Fruit fly (Drosophila melanogaster) whole organism, embryonic: Measurements from ENCODE around the gene CG6830.

Experiments
- ATbp ChIP-seq: fragments of 200-800 bp; sonication (Bioruptor generic); optimal IDR thresholded peaks from 2 replicates; lab custom pipeline; 2017; ENCODE audit warnings: missing biosample characterization, mild to moderate bottlenecking, missing genetic modification characterization, missing genetic modification reagents
- Blimp-1 ChIP-seq: fragments of 200-800 bp; sonication (Bioruptor generic); optimal IDR thresholded peaks from 3 replicates; lab custom pipeline; 2018; ENCODE audit warnings: missing biosample characterization, missing genetic modification characterization, mild to moderate bottlenecking, moderate library complexity, missing genetic modification reagents
- CG10959 ChIP-seq: fragments of 200-800 bp; sonication (Bioruptor generic); IDR thresholded peaks from 2 replicates; pipeline ENCODE4 v1.3.6; 2022; ENCODE audit warnings: missing biosample characterization, missing genetic modification characterization
- CG12104 ChIP-seq: fragments of 200-800 bp; sonication (Bioruptor generic); optimal IDR thresholded peaks from 3 replicates; lab custom pipeline; 2016; ENCODE audit warnings: missing biosample characterization, missing genetic modification characterization
- CG12299 ChIP-seq: fragments of 200-800 bp; sonication (Bioruptor generic); optimal IDR thresholded peaks from 2 replicates; lab custom pipeline; 2018; ENCODE audit warnings: missing biosample characterization, mild to moderate bottlenecking, missing genetic modification characterization
- CG13123 ChIP-seq: fragments of 200-800 bp; sonication (Bioruptor generic); optimal IDR thresholded peaks from 2 replicates; lab custom pipeline; 2016; ENCODE audit warnings: missing biosample characterization, missing genetic modification characterization
- CG13296 ChIP-seq: fragments of 200-800 bp; sonication (Bioruptor generic); optimal IDR thresholded peaks from 3 replicates; lab custom pipeline; 2018; ENCODE audit warnings: missing biosample characterization, mild to moderate bottlenecking, missing genetic modification characterization
- CG14710 ChIP-seq: fragments of 200-800 bp; sonication (Bioruptor generic); optimal IDR thresholded peaks from 3 replicates; lab custom pipeline; 2019; ENCODE audit warnings: missing biosample characterization, mild to moderate bottlenecking, missing genetic modification characterization, moderate library complexity
- CG16779 ChIP-seq: fragments of 200-800 bp; sonication (Bioruptor generic); IDR thresholded peaks from 2 replicates; pipeline ENCODE4 v1.3.6; 2022; ENCODE audit warnings: missing biosample characterization, missing genetic modification characterization
- CG16863 ChIP-seq: fragments of 200-800 bp; sonication (Bioruptor generic); optimal IDR thresholded peaks from 3 replicates; lab custom pipeline; 2016; ENCODE audit warnings: missing biosample characterization, missing genetic modification characterization
- CG18619 ChIP-seq: fragments of 200-800 bp; sonication (Bioruptor generic); optimal IDR thresholded peaks from 3 replicates; lab custom pipeline; 2017; ENCODE audit warnings: missing biosample characterization, mild to moderate bottlenecking, missing genetic modification characterization
- CG2120 ChIP-seq: fragments of 200-800 bp; sonication (Bioruptor generic); optimal IDR thresholded peaks from 3 replicates; lab custom pipeline; 2016; ENCODE audit warnings: missing biosample characterization, missing genetic modification characterization
- CG32767 ChIP-seq: fragments of 200-800 bp; sonication (Bioruptor generic); IDR thresholded peaks from 2 replicates; pipeline ENCODE4 v1.3.6; 2022; ENCODE audit warnings: missing biosample characterization, missing genetic modification characterization
- CG3847 ChIP-seq: fragments of 200-800 bp; sonication (Bioruptor generic); IDR thresholded peaks from 2 replicates; pipeline ENCODE4 v1.3.6; 2022; ENCODE audit warnings: missing biosample characterization, missing genetic modification characterization
- CG4328 ChIP-seq: fragments of 200-800 bp; sonication (Bioruptor generic); optimal IDR thresholded peaks from 3 replicates; lab custom pipeline; 2017; ENCODE audit warnings: missing biosample characterization, missing genetic modification reagents, missing genetic modification characterization
- CG4424 ChIP-seq: fragments of 200-800 bp; sonication (Bioruptor generic); optimal IDR thresholded peaks from 3 replicates; lab custom pipeline; 2016; ENCODE audit warnings: missing biosample characterization, missing genetic modification characterization
- CG4707 ChIP-seq: fragments of 200-800 bp; sonication (Bioruptor generic); optimal IDR thresholded peaks from 2 replicates; lab custom pipeline; 2018; ENCODE audit warnings: missing biosample characterization, mild to moderate bottlenecking, missing genetic modification characterization, moderate library complexity
- CG5245 ChIP-seq: fragments of 200-800 bp; sonication (Bioruptor generic); optimal IDR thresholded peaks from 3 replicates; lab custom pipeline; 2016; ENCODE audit warnings: missing biosample characterization, missing genetic modification characterization
- CG5953 ChIP-seq: fragments of 200-800 bp; sonication (Bioruptor generic); IDR thresholded peaks from 2 replicates; pipeline ENCODE4 v1.3.6; 2022; ENCODE audit warnings: missing biosample characterization, missing genetic modification characterization
- CG7786 ChIP-seq: fragments of 200-800 bp; sonication (Bioruptor generic); optimal IDR thresholded peaks from 2 replicates; lab custom pipeline; 2016; ENCODE audit warnings: missing biosample characterization, missing genetic modification characterization
- CG8765 ChIP-seq: fragments of 200-800 bp; sonication (Bioruptor generic); IDR thresholded peaks from 2 replicates; pipeline ENCODE4 v1.3.6; 2022; ENCODE audit warnings: missing biosample characterization, missing genetic modification characterization
- CHES-1-like ChIP-seq: fragments of 200-800 bp; sonication (Bioruptor generic); optimal IDR thresholded peaks from 2 replicates; lab custom pipeline; 2016; ENCODE audit warnings: missing biosample characterization, missing genetic modification characterization
- Dek ChIP-seq: fragments of 200-800 bp; sonication (Bioruptor generic); optimal IDR thresholded peaks from 3 replicates; lab custom pipeline; 2019; ENCODE audit warnings: missing biosample characterization, mild to moderate bottlenecking, missing genetic modification characterization, moderate library complexity
- Dip3 ChIP-seq: fragments of 200-800 bp; sonication (Bioruptor generic); optimal IDR thresholded peaks from 3 replicates; lab custom pipeline; 2016; ENCODE audit warnings: missing biosample characterization, missing genetic modification characterization
- Doc2 ChIP-seq: fragments of 200-800 bp; sonication (Bioruptor generic); IDR thresholded peaks from 2 replicates; pipeline ENCODE4 v1.3.6; 2022; ENCODE audit warnings: missing biosample characterization, missing genetic modification characterization
- E2f1 ChIP-seq: fragments of 200-800 bp; sonication (Bioruptor generic); IDR thresholded peaks from 2 replicates; pipeline ENCODE4 v1.3.6; 2022; ENCODE audit warnings: missing biosample characterization, missing genetic modification characterization
- E2f2 ChIP-seq: fragments of 200-800 bp; sonication (Bioruptor generic); IDR thresholded peaks from 2 replicates; pipeline ENCODE4 v1.3.6; 2022; ENCODE audit warnings: missing biosample characterization, missing genetic modification characterization
- Eip74EF ChIP-seq, 2 experiments: fragments of 200-800 bp in 1 of 2; fragments of >200 bp in 1 of 2; sonication (Bioruptor generic) in 1 of 2; optimal IDR thresholded peaks; 2 replicates each; lab custom pipeline; 2017 to 2019; ENCODE audit warnings: missing biosample characterization in 2 of 2, missing genetic modification characterization in 2 of 2, mild to moderate bottlenecking in 1 of 2, moderate library complexity in 1 of 2
- HLH4C ChIP-seq: fragments of 200-800 bp; sonication (Bioruptor generic); IDR thresholded peaks from 3 replicates; pipeline ENCODE4 v1.3.6; 2022; ENCODE audit warnings: missing biosample characterization, missing genetic modification characterization; ENCODE audit not compliant: partially characterized antibody
- Hr39 ChIP-seq: fragments of >200 bp; optimal IDR thresholded peaks from 2 replicates; lab custom pipeline; 2017
- Myb ChIP-seq: fragments of 200-800 bp; sonication (Bioruptor generic); optimal IDR thresholded peaks from 2 replicates; lab custom pipeline; 2016; ENCODE audit warnings: missing biosample characterization, missing genetic modification characterization
- Nf-YC ChIP-seq: fragments of 200-800 bp; optimal IDR thresholded peaks from 3 replicates; lab custom pipeline; 2019; ENCODE audit warnings: missing biosample characterization, mild to moderate bottlenecking, missing genetic modification characterization, moderate library complexity
- Sry-β ChIP-seq: fragments of 200-800 bp; sonication (Bioruptor generic); optimal IDR thresholded peaks from 2 replicates; lab custom pipeline; 2018; ENCODE audit warnings: missing biosample characterization, mild to moderate bottlenecking, missing genetic modification characterization, moderate library complexity
- ash1 ChIP-seq: fragments of 200-800 bp; sonication (Bioruptor generic); optimal IDR thresholded peaks from 2 replicates; lab custom pipeline; 2018; ENCODE audit warnings: missing biosample characterization, mild to moderate bottlenecking, missing genetic modification characterization
- chm ChIP-seq: fragments of 200-800 bp; sonication (Bioruptor generic); IDR thresholded peaks from 2 replicates; pipeline ENCODE4 v1.3.6; 2022; ENCODE audit warnings: missing biosample characterization, missing genetic modification characterization
- da ChIP-seq: fragments of 200-800 bp; sonication (Bioruptor generic); optimal IDR thresholded peaks from 2 replicates; lab custom pipeline; 2016; ENCODE audit warnings: missing biosample characterization, missing genetic modification characterization
- dan ChIP-seq: fragments of 200-800 bp; sonication (Bioruptor generic); IDR thresholded peaks from 2 replicates; pipeline ENCODE4 v1.3.6; 2022; ENCODE audit warnings: missing biosample characterization, missing genetic modification characterization
- danr ChIP-seq: fragments of 200-800 bp; sonication (Bioruptor generic); IDR thresholded peaks from 2 replicates; pipeline ENCODE4 v1.3.6; 2022; ENCODE audit warnings: missing biosample characterization, missing genetic modification characterization
- dimm ChIP-seq: fragments of 200-800 bp; sonication (Bioruptor generic); IDR thresholded peaks from 2 replicates; pipeline ENCODE4 v1.3.6; 2022; ENCODE audit warnings: missing biosample characterization, missing genetic modification characterization
- dpn ChIP-seq, 2 experiments: fragments of 200-800 bp; sonication (Bioruptor generic); optimal IDR thresholded peaks; 3 replicates each; lab custom pipeline; 2016; ENCODE audit warnings: missing biosample characterization in 2 of 2, missing genetic modification characterization in 2 of 2
- en ChIP-seq: fragments of 200-800 bp; sonication (Bioruptor generic); optimal IDR thresholded peaks from 2 replicates; lab custom pipeline; 2016; ENCODE audit warnings: missing biosample characterization, missing genetic modification characterization
- ewg ChIP-seq: fragments of 200-800 bp; sonication (Bioruptor generic); optimal IDR thresholded peaks from 3 replicates; lab custom pipeline; 2017; ENCODE audit warnings: mild to moderate bottlenecking, missing biosample characterization, missing genetic modification reagents, missing genetic modification characterization
- kah ChIP-seq: fragments of 200-800 bp; sonication (Bioruptor generic); optimal IDR thresholded peaks from 2 replicates; lab custom pipeline; 2018; ENCODE audit warnings: missing biosample characterization, mild to moderate bottlenecking, missing genetic modification characterization
- mam ChIP-seq: fragments of 200-800 bp; sonication (Bioruptor generic); optimal IDR thresholded peaks from 3 replicates; lab custom pipeline; 2016; ENCODE audit warnings: missing biosample characterization, missing genetic modification characterization
- mld ChIP-seq: fragments of 200-800 bp; sonication (Bioruptor generic); IDR thresholded peaks from 3 replicates; pipeline ENCODE4 v1.3.6; 2022; ENCODE audit warnings: missing biosample characterization, missing genetic modification characterization; ENCODE audit not compliant: partially characterized antibody
- sc ChIP-seq, 3 experiments: fragments of >200 bp in 2 of 3; fragments of 200-800 bp in 1 of 3; sonication (Bioruptor generic) in 1 of 3; optimal IDR thresholded peaks; 2 replicates in 2 of 3; 3 replicates in 1 of 3; lab custom pipeline; 2017; ENCODE audit warnings: mild to moderate bottlenecking in 1 of 3, missing biosample characterization in 1 of 3, missing genetic modification characterization in 1 of 3, missing genetic modification reagents in 1 of 3
- sens ChIP-seq: fragments of 200-800 bp; sonication (Bioruptor generic); peaks from one replicate; lab custom pipeline; 2016; ENCODE audit warnings: missing biosample characterization, missing genetic modification characterization
- tna ChIP-seq: fragments of 200-800 bp; sonication (Bioruptor generic); IDR thresholded peaks from 2 replicates; pipeline ENCODE4 v1.3.6; 2022; ENCODE audit warnings: missing biosample characterization, missing genetic modification characterization; ENCODE audit not compliant: partially characterized antibody
- vnd ChIP-seq: fragments of 200-800 bp; sonication (Bioruptor generic); IDR thresholded peaks from 3 replicates; pipeline ENCODE4 v1.3.6; 2022; ENCODE audit warnings: missing biosample characterization, missing genetic modification characterization; ENCODE audit not compliant: partially characterized antibody

The CG6830 gene

DNA sequence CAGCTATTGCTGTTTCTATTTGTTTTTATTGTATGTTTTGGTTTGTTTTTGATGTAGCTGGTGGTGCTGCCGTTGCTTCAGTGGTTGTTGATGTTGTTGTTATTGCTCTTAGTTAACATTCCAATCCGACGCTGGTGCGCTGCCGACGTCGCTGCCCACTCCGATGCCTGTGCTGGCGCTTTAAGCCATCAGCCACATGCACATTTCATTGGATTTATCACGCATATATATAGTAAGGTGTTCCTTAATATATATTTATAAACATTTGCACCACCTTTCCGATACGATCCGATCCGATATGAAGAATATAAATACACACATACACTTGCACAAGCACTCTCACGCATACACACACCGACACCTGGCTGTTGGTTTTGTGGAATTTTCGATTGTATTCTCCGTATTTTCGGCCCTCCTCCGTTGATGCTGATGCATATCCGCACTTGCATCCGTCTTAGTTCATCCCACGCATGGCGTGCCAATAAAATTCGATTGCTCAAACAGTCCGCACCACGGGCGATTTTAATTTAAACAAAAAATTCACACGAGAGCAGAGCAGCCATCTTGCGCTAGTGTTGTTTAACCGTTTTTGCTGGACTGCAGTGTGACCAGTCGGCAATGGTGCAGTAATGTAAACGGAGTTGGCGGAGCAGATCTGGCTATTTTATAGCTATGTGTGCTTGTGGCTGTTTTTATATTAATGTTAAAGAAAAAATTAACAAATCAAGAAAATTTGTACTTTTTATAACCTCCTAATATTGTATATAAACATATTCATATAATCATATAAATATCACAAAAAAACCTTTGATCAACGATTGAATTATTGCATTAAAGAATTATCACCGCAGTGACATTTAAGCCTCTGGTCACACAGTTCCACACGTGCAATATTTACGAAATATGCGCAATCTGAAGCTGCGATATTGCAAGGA is 33.8 kb downstream of the CG6830 start, which contains the start of the genes Csk and Elp1 (continued):
- TF ChIP-seq ATbp (GFP tag; lab: Kevin White, UChicago) (no peak), ash1 (GFP tag; lab: Kevin White, UChicago) (no peak), vnd (no peak), CG32767 (GFP tag; lab: Robert Waterston, UW) (peak; percentile 43; the same call in 1 of the 2 replicates), dpn (GFP tag; optimal IDR thresholded peaks at IDR 0.05; lab: Kevin White, UChicago) (peak; percentile 50 to 63), sens (GFP tag; lab: Kevin White, UChicago) (peak; percentile 86), CG2120 (GFP tag; lab: Kevin White, UChicago) (peak; percentile 64), CG12299 (tag; lab: Kevin White, UChicago) (peak; percentile 27), da (GFP tag; lab: Kevin White, UChicago) (no peak), Hr39 (no peak), CG13296 (GFP tag; lab: Kevin White, UChicago) (peak; percentile 47), Dip3 (GFP tag; lab: Kevin White, UChicago) (peak; percentile 35), kah (GFP tag; lab: Kevin White, UChicago) (peak; percentile 56), ewg (peak; percentile 73), danr (GFP tag; lab: Robert Waterston, UW) (no peak), CG14710 (tag; lab: Kevin White, UChicago) (peak; percentile 85), CG16779 (GFP tag; lab: Robert Waterston, UW) (no peak), CG16863 (GFP tag; lab: Kevin White, UChicago) (no peak), mld (GFP tag; lab: Robert Waterston, UW) (no peak), CG18619 (GFP tag; lab: Kevin White, UChicago) (peak; percentile 31), Eip74EF (GFP tag; optimal IDR thresholded peaks at IDR 0.05; lab: Kevin White, UChicago) (peak in 1 of 2 experiments; percentile 20), Nf-YC (tag; lab: Kevin White, UChicago) (peak; percentile 65), CG8765 (GFP tag; lab: Robert Waterston, UW) (no peak), CG10959 (GFP tag; lab: Robert Waterston, UW) (no peak), CG4707 (no peak), sc (optimal IDR thresholded peaks at IDR 0.05; lab: Kevin White, UChicago) (no peak), sc (GFP tag; optimal IDR thresholded peaks at IDR 0.05; lab: Kevin White, UChicago) (no peak), CG13123 (GFP tag; lab: Kevin White, UChicago) (peak; percentile 62), Myb (GFP tag; lab: Kevin White, UChicago) (peak; percentile 14), mam (GFP tag; lab: Kevin White, UChicago) (peak; percentile 20), E2f1 (GFP tag; lab: Robert Waterston, UW) (no peak), dimm (GFP tag; lab: Robert Waterston, UW) (no peak), Sry-β (peak; percentile 95), chm (GFP tag; lab: Robert Waterston, UW) (peak; percentile 18; the same call in 1 of the 2 replicates), HLH4C (GFP tag; lab: Robert Waterston, UW) (no peak), en (GFP tag; lab: Kevin White, UChicago) (no peak), CG7786 (GFP tag; lab: Kevin White, UChicago) (no peak), CHES-1-like (peak; percentile 36), Doc2 (GFP tag; lab: Robert Waterston, UW) (no peak), CG4424 (GFP tag; lab: Kevin White, UChicago) (peak; percentile 74), E2f2 (GFP tag; lab: Robert Waterston, UW) (peak; percentile 40), CG3847 (GFP tag; lab: Robert Waterston, UW) (peak; percentile 88), CG5953 (GFP tag; lab: Robert Waterston, UW) (no peak), CG12104 (peak; percentile 68), CG4328 (peak; percentile 41), dan (no peak), Dek (tag; lab: Kevin White, UChicago) (peak; percentile 73), CG5245 (peak; percentile 12), Blimp-1 (GFP tag; lab: Kevin White, UChicago) (peak; percentile 28), tna (GFP tag; lab: Robert Waterston, UW) (no peak)
